Fruit fly (Drosophila melanogaster): Measurements from ENCODE around the gene COX7A.
A peak's percentile ranks its signal among the peaks of the same experiment; 100 is the strongest.

COX7A gene

dm6 chr3R:8362259-8362876 lies 21.5 kb upstream of the COX7A start, which contains the start of the genes Veneno and CG7963 (continued):
- TF ChIP-seq fu2 (GFP tag; optimal IDR thresholded peaks at IDR 0.05): no peak
- peak; percentile 58 for TF ChIP-seq CG2116 (GFP tag; optimal IDR thresholded peaks at IDR 0.05)
- TF ChIP-seq Ssrp (tag; optimal IDR thresholded peaks at IDR 0.05): peak; percentile 36
- TF ChIP-seq CG3163 (GFP tag; optimal IDR thresholded peaks at IDR 0.05): no peak
- TF ChIP-seq CG2129 (GFP tag; IDR thresholded peaks at IDR 0.05; ENCODE audit: partially characterized antibody): no peak
- no peak for TF ChIP-seq h (optimal IDR thresholded peaks at IDR 0.05)
- peak; percentile 61 for TF ChIP-seq CoRest (tag; optimal IDR thresholded peaks at IDR 0.05)
- peak; percentile 65 for TF ChIP-seq Lhr (GFP tag; optimal IDR thresholded peaks at IDR 0.05)
- TF ChIP-seq CG10654 (GFP tag; optimal IDR thresholded peaks at IDR 0.05): peak; percentile 4
- peak; percentile 73 for TF ChIP-seq CG17802 (tag; optimal IDR thresholded peaks at IDR 0.05)
- TF ChIP-seq CG4328 (GFP tag; optimal IDR thresholded peaks at IDR 0.05): no peak
- no peak for TF ChIP-seq Bgb (GFP tag; IDR thresholded peaks at IDR 0.05; ENCODE audit: partially characterized antibody)
- no peak for TF ChIP-seq ranshi (GFP tag; IDR thresholded peaks at IDR 0.05)

- TF ChIP-seq caup (GFP tag; optimal IDR thresholded peaks at IDR 0.05; ENCODE audit: severe bottlenecking) (no peak), insv (GFP tag; optimal IDR thresholded peaks at IDR 0.05) (peak in 1 of 2 experiments; percentile 31)
Measured at dm6 chr3R:8358004-8358403, 17.2 kb upstream of the COX7A start.

dm6 chr3R:8357372-8357992 lies 16.6 kb upstream of the COX7A start:
- TF ChIP-seq CG9215 (GFP tag; IDR thresholded peaks at IDR 0.05): no peak
- no peak for TF ChIP-seq bsh (GFP tag; optimal IDR thresholded peaks at IDR 0.05)
- TF ChIP-seq CG1603 (tag; optimal IDR thresholded peaks at IDR 0.05): peak; percentile 22
- TF ChIP-seq ci (GFP tag; IDR thresholded peaks at IDR 0.05): 0 out of 3 replicates have a peak, but pooled peaks have one; percentile 50
- no peak for TF ChIP-seq Usf (GFP tag; optimal IDR thresholded peaks at IDR 0.05)
- TF ChIP-seq lilli (GFP tag; optimal IDR thresholded peaks at IDR 0.05): no peak
- TF ChIP-seq gcm2 (GFP tag; optimal IDR thresholded peaks at IDR 0.05): no peak
- peak; percentile 2 for TF ChIP-seq CG12071 (GFP tag; optimal IDR thresholded peaks at IDR 0.05)
- TF ChIP-seq CG34422 (GFP tag; IDR thresholded peaks at IDR 0.05): peak; percentile 28; the same call in 1 of the 3 replicates
- peak in 1 of 3 experiments; percentile 56 for TF ChIP-seq Stat92E (GFP tag; optimal IDR thresholded peaks at IDR 0.05)
- peak; percentile 13 for TF ChIP-seq CrebB (tag; optimal IDR thresholded peaks at IDR 0.05)
- no peak for TF ChIP-seq hkb (optimal IDR thresholded peaks at IDR 0.05)
- no peak for TF ChIP-seq hkb (GFP tag; IDR thresholded peaks at IDR 0.05)
- TF ChIP-seq scrt (GFP tag; optimal IDR thresholded peaks at IDR 0.05): peak; percentile 29
- peak; percentile 8 for TF ChIP-seq tap (tag; optimal IDR thresholded peaks at IDR 0.05)
- TF ChIP-seq Nf-YC (tag; optimal IDR thresholded peaks at IDR 0.05): peak; percentile 73
- TF ChIP-seq gcm (GFP tag; optimal IDR thresholded peaks at IDR 0.05): peak; percentile 64
- TF ChIP-seq peb (GFP tag; IDR thresholded peaks at IDR 0.05): no peak
- TF ChIP-seq lab (GFP tag; optimal IDR thresholded peaks at IDR 0.05): peak; percentile 10
- TF ChIP-seq oc (tag; optimal IDR thresholded peaks at IDR 0.05): peak; percentile 28
- TF ChIP-seq CG3163 (GFP tag; optimal IDR thresholded peaks at IDR 0.05): no peak
- peak; percentile 57 for TF ChIP-seq vvl (GFP tag; IDR thresholded peaks at IDR 0.05)
- peak; percentile 72 for TF ChIP-seq twi (tag; optimal IDR thresholded peaks at IDR 0.05)
- TF ChIP-seq CG4328 (GFP tag; optimal IDR thresholded peaks at IDR 0.05): no peak
- no peak for TF ChIP-seq Fer2 (tag; optimal IDR thresholded peaks at IDR 0.05)
- peak; percentile 40 for TF ChIP-seq CG12769 (tag; optimal IDR thresholded peaks at IDR 0.05)
- TF ChIP-seq sr (GFP tag; IDR thresholded peaks at IDR 0.05): peak; percentile 89
- peak; percentile 12 for TF ChIP-seq Fer1 (GFP tag; optimal IDR thresholded peaks at IDR 0.05)
- peak; percentile 83 for TF ChIP-seq sd (tag; optimal IDR thresholded peaks at IDR 0.05)
- no peak for TF ChIP-seq CG12659 (GFP tag; optimal IDR thresholded peaks at IDR 0.05)
- TF ChIP-seq Sry-δ (GFP tag; optimal IDR thresholded peaks at IDR 0.05): no peak
- no peak for TF ChIP-seq pan (optimal IDR thresholded peaks at IDR 0.05)
- TF ChIP-seq pan (GFP tag; optimal IDR thresholded peaks at IDR 0.05 in 1 of 2, IDR thresholded peaks at IDR 0.05 in 1 of 2): peak in 1 of 2 experiments; percentile 35
